Worm (Caenorhabditis elegans) whole organism, L4 larva: Measurements from ENCODE around the gene picd-1.

Experiments
- ama-1 ChIP-seq: fragments of 150-350 bp; optimal IDR thresholded peaks from 2 replicates; lab custom pipeline; 2014; ENCODE audit warnings: inconsistent platforms, mixed read lengths
- ceh-32 ChIP-seq: sonication (generic microtip); optimal IDR thresholded peaks from 2 replicates; lab custom pipeline; 2016; ENCODE audit warnings: mild to moderate bottlenecking, missing genetic modification characterization, missing compliant biosample characterization; ENCODE audit not compliant: poor library complexity
- dpl-1 ChIP-seq: fragments of 150-350 bp; optimal IDR thresholded peaks from 2 replicates; lab custom pipeline; 2014; ENCODE audit warnings: missing biosample characterization, missing genetic modification reagents, missing genetic modification characterization
- egl-27 ChIP-seq: sonication (generic microtip); optimal IDR thresholded peaks from 3 replicates; lab custom pipeline; 2017; ENCODE audit warnings: missing biosample characterization, missing genetic modification reagents, missing genetic modification characterization
- mes-2 ChIP-seq: sonication (generic microtip); optimal IDR thresholded peaks from 2 replicates; lab custom pipeline; 2016; ENCODE audit warnings: missing genotype, mild to moderate bottlenecking, missing genetic modification characterization, missing compliant biosample characterization; ENCODE audit not compliant: poor library complexity, severe bottlenecking
- nhr-10 ChIP-seq: fragments of 150-350 bp; optimal IDR thresholded peaks from 2 replicates; lab custom pipeline; 2014; ENCODE audit warnings: missing biosample characterization, missing genetic modification characterization
- nhr-237 ChIP-seq: sonication (generic microtip); optimal IDR thresholded peaks from 2 replicates; lab custom pipeline; 2017; ENCODE audit warnings: missing biosample characterization, missing genetic modification characterization
- skn-1 ChIP-seq: fragments of 150-350 bp; optimal IDR thresholded peaks from 2 replicates; lab custom pipeline; 2014; ENCODE audit warnings: missing biosample characterization, missing genetic modification characterization
- snpc-4 ChIP-seq: fragments of 150-350 bp; optimal IDR thresholded peaks from 2 replicates; lab custom pipeline; 2014; ENCODE audit warnings: missing biosample characterization, missing genetic modification characterization

ce11 chrV:123915-124314 is 19.3 kb downstream of the picd-1 start:
- no peak for TF ChIP-seq dpl-1
- TF ChIP-seq ama-1 (lab: Kevin White, UChicago) = no peak
- no peak for TF ChIP-seq skn-1 (tag; lab: Kevin White, UChicago)
- TF ChIP-seq egl-27 = no peak
- no peak for TF ChIP-seq snpc-4
- TF ChIP-seq nhr-237 (tag; lab: Kevin White, UChicago) = no peak
- TF ChIP-seq mes-2 (tag; lab: Kevin White, UChicago) = no peak
- TF ChIP-seq nhr-10 (tag; lab: Kevin White, UChicago) = no peak
- no peak for TF ChIP-seq ceh-32
